Worm (Caenorhabditis elegans) whole organism, L2 larva: ENCODE results near the gene C13G5.2.

Experiments used
- Y55F3AM.14 ChIP-seq: fragments of 200-800 bp; sonication (Bioruptor generic); optimal IDR thresholded peaks from 2 replicates; lab custom pipeline; 2018; ENCODE audit warnings: mild to moderate bottlenecking, missing genetic modification characterization, missing compliant biosample characterization
- ceh-16 ChIP-seq: fragments of 150-350 bp; optimal IDR thresholded peaks from 2 replicates; lab custom pipeline; 2014; ENCODE audit warnings: missing biosample characterization, missing genetic modification characterization
- gmeb-1 ChIP-seq: fragments of 150-350 bp; optimal IDR thresholded peaks from 2 replicates; lab custom pipeline; 2014; ENCODE audit warnings: missing biosample characterization, missing genetic modification characterization
- lin-13 ChIP-seq: fragments of 150-350 bp; optimal IDR thresholded peaks from 2 replicates; lab custom pipeline; 2014; ENCODE audit warnings: missing biosample characterization, missing genetic modification reagents, missing genetic modification characterization
- nhr-10 ChIP-seq: sonication (generic microtip); optimal IDR thresholded peaks from 2 replicates; lab custom pipeline; 2017; ENCODE audit warnings: missing biosample characterization, missing genetic modification characterization
- nhr-12 ChIP-seq: fragments of 150-350 bp; optimal IDR thresholded peaks from 2 replicates; lab custom pipeline; 2014; ENCODE audit warnings: missing biosample characterization, missing genetic modification characterization
- nhr-25 ChIP-seq: fragments of 150-350 bp; sonication (generic microtip); optimal IDR thresholded peaks from 3 replicates; lab custom pipeline; 2014; ENCODE audit warnings: missing biosample characterization, missing genetic modification characterization
- snpc-4 ChIP-seq: fragments of 150-350 bp; optimal IDR thresholded peaks from 2 replicates; lab custom pipeline; 2014; ENCODE audit warnings: missing biosample characterization, missing genetic modification characterization
- unc-39 ChIP-seq: fragments of 150-350 bp; optimal IDR thresholded peaks from 2 replicates; lab custom pipeline; 2014; ENCODE audit warnings: missing biosample characterization, missing genetic modification characterization
- unc-62 ChIP-seq: fragments of 150-350 bp; optimal IDR thresholded peaks from 2 replicates; lab custom pipeline; 2014; ENCODE audit warnings: missing biosample characterization, missing genetic modification reagents, missing genetic modification characterization
- zag-1 ChIP-seq: fragments of 150-350 bp; optimal IDR thresholded peaks from 2 replicates; lab custom pipeline; 2014; ENCODE audit warnings: missing biosample characterization, missing genetic modification characterization

DNA sequence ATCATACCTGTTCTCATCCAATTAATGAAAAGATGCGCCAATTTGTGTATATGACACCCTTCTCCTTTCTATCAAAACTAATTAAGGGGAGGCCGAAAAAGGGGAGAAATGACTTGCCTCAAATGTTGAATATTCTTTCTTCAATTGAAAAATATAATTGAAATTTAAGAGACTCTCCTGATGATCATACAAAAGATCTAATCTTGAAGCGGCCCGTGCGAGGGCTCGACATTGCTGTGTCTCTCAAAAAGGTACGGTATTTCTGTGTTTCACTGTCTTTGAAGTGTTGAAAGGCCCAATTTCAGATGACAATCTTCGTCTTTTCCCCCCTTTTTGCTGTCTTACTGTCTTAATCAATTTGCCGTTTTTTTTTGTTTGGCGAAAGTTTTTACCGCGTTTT is 2.7 kb upstream of the C13G5.2 start:
- TF ChIP-seq gmeb-1 (tag; lab: Kevin White, UChicago) (no peak), snpc-4 (tag; lab: Kevin White, UChicago) (no peak), Y55F3AM.14 (GFP tag; lab: Kevin White, UChicago) (no peak), unc-62 (GFP tag; lab: Kevin White, UChicago) (no peak), nhr-12 (tag; lab: Kevin White, UChicago) (no peak), lin-13 (GFP tag; lab: Kevin White, UChicago) (no peak), unc-39 (tag; lab: Kevin White, UChicago) (no peak), ceh-16 (tag; lab: Kevin White, UChicago) (no peak), zag-1 (tag; lab: Kevin White, UChicago) (no peak), nhr-25 (peak; percentile 58), nhr-10 (tag; lab: Kevin White, UChicago) (no peak)
